Fruit fly (Drosophila melanogaster): ENCODE data around the gene CG46306.
A peak's percentile ranks its signal among the peaks of the same experiment; 100 is the strongest.

The CG46306 gene

dm6 chrX:16787416-16787900 is 47.9 kb downstream of the CG46306 start (continued):
- TF ChIP-seq CG15479 (GFP tag; optimal IDR thresholded peaks at IDR 0.05) (peak; percentile 60), CG3726 (GFP tag; IDR thresholded peaks at IDR 0.05) (no peak), sug (tag; optimal IDR thresholded peaks at IDR 0.05) (peak; percentile 2), CG10543 (GFP tag; optimal IDR thresholded peaks at IDR 0.05) (no peak), CG4730 (GFP tag; IDR thresholded peaks at IDR 0.05) (no peak), Ptx1 (GFP tag; IDR thresholded peaks at IDR 0.05) (no peak), CG7745 (tag; optimal IDR thresholded peaks at IDR 0.05) (no peak), org-1 (GFP tag; optimal IDR thresholded peaks at IDR 0.05) (no peak), ash1 (GFP tag; optimal IDR thresholded peaks at IDR 0.05) (no peak), ac (GFP tag; optimal IDR thresholded peaks at IDR 0.05) (no peak), salm (tag; optimal IDR thresholded peaks at IDR 0.05) (no peak), usp (GFP tag; optimal IDR thresholded peaks at IDR 0.05) (no peak), Dip2 (GFP tag; IDR thresholded peaks at IDR 0.05) (no peak), Awh (GFP tag; IDR thresholded peaks at IDR 0.05) (no peak), ftz-f1 (GFP tag; optimal IDR thresholded peaks at IDR 0.05) (no peak), CG6689 (GFP tag; IDR thresholded peaks at IDR 0.05) (no peak), CG8924 (tag; optimal IDR thresholded peaks at IDR 0.05) (no peak), ATbp (GFP tag; optimal IDR thresholded peaks at IDR 0.05) (no peak), HmgD (GFP tag; optimal IDR thresholded peaks at IDR 0.05) (no peak), hb (GFP tag; IDR thresholded peaks at IDR 0.05; ENCODE audit: partially characterized antibody) (no peak), CG32532 (GFP tag; IDR thresholded peaks at IDR 0.05) (no peak), Dad (GFP tag; optimal IDR thresholded peaks at IDR 0.05) (no peak), E2f2 (GFP tag; IDR thresholded peaks at IDR 0.05) (peak; percentile 86), CG9876 (GFP tag; optimal IDR thresholded peaks at IDR 0.05) (no peak), CG7928 (GFP tag; optimal IDR thresholded peaks at IDR 0.05) (no peak), vfl (GFP tag; optimal IDR thresholded peaks at IDR 0.05) (no peak), seq (GFP tag; IDR thresholded peaks at IDR 0.05) (no peak), CG1529 (GFP tag; optimal IDR thresholded peaks at IDR 0.05) (no peak), ind (GFP tag; optimal IDR thresholded peaks at IDR 0.05) (no peak), stwl (tag; optimal IDR thresholded peaks at IDR 0.05) (no peak), CG15696 (tag; optimal IDR thresholded peaks at IDR 0.05) (no peak), PHDP (tag; optimal IDR thresholded peaks at IDR 0.05) (no peak), CG17186 (GFP tag; optimal IDR thresholded peaks at IDR 0.05) (no peak), CG2116 (GFP tag; optimal IDR thresholded peaks at IDR 0.05) (no peak), Scr (GFP tag; IDR thresholded peaks at IDR 0.05; ENCODE audit: partially characterized antibody) (peak; percentile 66), CG10979 (tag; optimal IDR thresholded peaks at IDR 0.05) (no peak), CG42726 (GFP tag; IDR thresholded peaks at IDR 0.05; ENCODE audit: partially characterized antibody) (peak; percentile 51; the same call in 1 of the 2 replicates), C15 (GFP tag; IDR thresholded peaks at IDR 0.05) (no peak), Kr (GFP tag; optimal IDR thresholded peaks at IDR 0.05) (no peak), corto (GFP tag; optimal IDR thresholded peaks at IDR 0.05) (no peak), sc (optimal IDR thresholded peaks at IDR 0.05) (no peak), sc (GFP tag; optimal IDR thresholded peaks at IDR 0.05) (no peak), dpn (GFP tag; optimal IDR thresholded peaks at IDR 0.05) (no peak), exex (tag; optimal IDR thresholded peaks at IDR 0.05) (no peak), run (tag; optimal IDR thresholded peaks at IDR 0.05) (no peak), CG17912 (GFP tag; optimal IDR thresholded peaks at IDR 0.05) (no peak), CG17359 (tag; optimal IDR thresholded peaks at IDR 0.05) (no peak), az2 (GFP tag; optimal IDR thresholded peaks at IDR 0.05) (no peak), gsb-n (tag; optimal IDR thresholded peaks at IDR 0.05) (no peak), Hr78 (GFP tag; optimal IDR thresholded peaks at IDR 0.05) (no peak), CG4820 (GFP tag; optimal IDR thresholded peaks at IDR 0.05) (no peak), tin (GFP tag; optimal IDR thresholded peaks at IDR 0.05) (no peak)

All from whole organism, embryonic.